Fruit fly (Drosophila melanogaster) whole organism, embryonic: ENCODE data around the gene Ctr9.

Source experiments
- ATbp ChIP-seq: fragments of 200-800 bp; sonication (Bioruptor generic); optimal IDR thresholded peaks from 2 replicates; lab custom pipeline; 2017; ENCODE audit warnings: missing biosample characterization, mild to moderate bottlenecking, missing genetic modification characterization, missing genetic modification reagents
- CG10462 ChIP-seq: fragments of 200-800 bp; sonication (Bioruptor generic); optimal IDR thresholded peaks from 2 replicates; lab custom pipeline; 2016; ENCODE audit warnings: missing biosample characterization, missing genetic modification characterization
- CG10959 ChIP-seq: fragments of 200-800 bp; sonication (Bioruptor generic); IDR thresholded peaks from 2 replicates; pipeline ENCODE4 v1.3.6; 2022; ENCODE audit warnings: missing biosample characterization, missing genetic modification characterization
- CG10979 ChIP-seq: fragments of 200-800 bp; sonication (Bioruptor generic); optimal IDR thresholded peaks from 2 replicates; lab custom pipeline; 2018; ENCODE audit warnings: missing biosample characterization, mild to moderate bottlenecking, missing genetic modification characterization, moderate library complexity
- CG11560 ChIP-seq: fragments of 200-800 bp; sonication (Bioruptor generic); IDR thresholded peaks from 3 replicates; pipeline ENCODE4 v1.3.6; 2022; ENCODE audit warnings: missing biosample characterization, missing genetic modification characterization
- CG12769 ChIP-seq: fragments of 200-800 bp; sonication (Bioruptor generic); optimal IDR thresholded peaks from 2 replicates; lab custom pipeline; 2019; ENCODE audit warnings: missing biosample characterization, mild to moderate bottlenecking, missing genetic modification characterization, moderate library complexity
- CG12942 ChIP-seq: fragments of 200-800 bp; sonication (Bioruptor generic); optimal IDR thresholded peaks from 3 replicates; lab custom pipeline; 2016; ENCODE audit warnings: missing biosample characterization, missing genetic modification characterization
- CG15601 ChIP-seq: fragments of 200-800 bp; sonication (Bioruptor generic); optimal IDR thresholded peaks from 3 replicates; lab custom pipeline; 2019; ENCODE audit warnings: missing biosample characterization, mild to moderate bottlenecking, missing genetic modification characterization, moderate library complexity
- CG17385 ChIP-seq: fragments of 200-800 bp; sonication (Bioruptor generic); optimal IDR thresholded peaks from 3 replicates; lab custom pipeline; 2018; ENCODE audit warnings: missing biosample characterization, mild to moderate bottlenecking, missing genetic modification characterization
- CG17912 ChIP-seq: fragments of 200-800 bp; sonication (Bioruptor generic); optimal IDR thresholded peaks from 2 replicates; lab custom pipeline; 2018; ENCODE audit warnings: missing biosample characterization, mild to moderate bottlenecking, missing genetic modification characterization
- CG1832 ChIP-seq: fragments of 200-800 bp; sonication (Bioruptor generic); optimal IDR thresholded peaks from 2 replicates; lab custom pipeline; 2017; ENCODE audit warnings: missing biosample characterization, mild to moderate bottlenecking, missing genetic modification characterization, inconsistent platforms
- CG6765 ChIP-seq: fragments of 200-800 bp; sonication (Bioruptor generic); optimal IDR thresholded peaks from 3 replicates; lab custom pipeline; 2017; ENCODE audit warnings: missing biosample characterization, mild to moderate bottlenecking, missing genetic modification characterization
- CG7928 ChIP-seq: fragments of 200-800 bp; sonication (Bioruptor generic); optimal IDR thresholded peaks from 2 replicates; lab custom pipeline; 2017; ENCODE audit warnings: missing biosample characterization, mild to moderate bottlenecking, missing genetic modification characterization
- CG8089 ChIP-seq: fragments of 200-800 bp; sonication (Bioruptor generic); optimal IDR thresholded peaks from 3 replicates; lab custom pipeline; 2016; ENCODE audit warnings: missing biosample characterization, missing genetic modification characterization
- CG8478 ChIP-seq: fragments of >200 bp; optimal IDR thresholded peaks from 2 replicates; lab custom pipeline; 2018
- CG9876 ChIP-seq: fragments of 200-800 bp; sonication (Bioruptor generic); optimal IDR thresholded peaks from 2 replicates; lab custom pipeline; 2016; ENCODE audit warnings: missing biosample characterization, missing genetic modification characterization
- D19A ChIP-seq: fragments of 200-800 bp; optimal IDR thresholded peaks from 3 replicates; lab custom pipeline; 2019; ENCODE audit warnings: missing biosample characterization, mild to moderate bottlenecking, missing genetic modification characterization, moderate library complexity
- Dbx ChIP-seq: fragments of 200-800 bp; sonication (Bioruptor generic); IDR thresholded peaks from 3 replicates; pipeline ENCODE4 v1.3.6; 2022; ENCODE audit warnings: missing biosample characterization, missing genetic modification characterization
- ERR ChIP-seq: fragments of 200-800 bp; sonication (Bioruptor generic); optimal IDR thresholded peaks from 2 replicates; lab custom pipeline; 2016; ENCODE audit warnings: missing biosample characterization, missing genetic modification characterization
- Ets65A ChIP-seq: fragments of 200-800 bp; sonication (Bioruptor generic); peaks from one replicate; lab custom pipeline; 2016; ENCODE audit warnings: missing biosample characterization, missing genetic modification characterization
- Hey ChIP-seq: fragments of 200-800 bp; sonication (Bioruptor generic); optimal IDR thresholded peaks from 3 replicates; lab custom pipeline; 2018; ENCODE audit warnings: missing biosample characterization, mild to moderate bottlenecking, missing genetic modification characterization
- Max ChIP-seq: fragments of 200-800 bp; sonication (Bioruptor generic); optimal IDR thresholded peaks from 2 replicates; lab custom pipeline; 2016; ENCODE audit warnings: missing biosample characterization, mild to moderate bottlenecking, missing genetic modification characterization
- Pdp1 ChIP-seq, 2 experiments: fragments of 200-800 bp; sonication (Bioruptor generic); optimal IDR thresholded peaks; 3 replicates each; lab custom pipeline; 2016; ENCODE audit warnings: missing biosample characterization in 2 of 2, missing genetic modification characterization in 2 of 2, mild to moderate bottlenecking in 1 of 2, moderate library complexity in 1 of 2
- Stat92E ChIP-seq, 3 experiments: fragments of >200 bp in 2 of 3; fragments of 200-800 bp in 1 of 3; sonication (Bioruptor generic) in 1 of 3; optimal IDR thresholded peaks; 2 replicates each; lab custom pipeline; 2017 to 2019; ENCODE audit warnings: missing biosample characterization in 3 of 3, missing genetic modification characterization in 3 of 3, mild to moderate bottlenecking in 1 of 3, moderate library complexity in 1 of 3
- Taf1 ChIP-seq: fragments of 200-800 bp; sonication (Bioruptor generic); IDR thresholded peaks from 2 replicates; pipeline ENCODE4 v1.3.6; 2022; ENCODE audit warnings: missing biosample characterization, missing genetic modification characterization
- Vsx1 ChIP-seq: fragments of 200-800 bp; sonication (Bioruptor generic); optimal IDR thresholded peaks from 2 replicates; lab custom pipeline; 2017; ENCODE audit warnings: missing biosample characterization, mild to moderate bottlenecking, missing genetic modification characterization, missing genetic modification reagents
- ac ChIP-seq: fragments of 200-800 bp; sonication (Bioruptor generic); optimal IDR thresholded peaks from 3 replicates; lab custom pipeline; 2017; ENCODE audit warnings: missing biosample characterization, mild to moderate bottlenecking, missing genetic modification characterization
- ato ChIP-seq: fragments of 200-800 bp; sonication (Bioruptor generic); IDR thresholded peaks from 2 replicates; pipeline ENCODE4 v1.3.6; 2022; ENCODE audit warnings: missing biosample characterization, missing genetic modification characterization; ENCODE audit not compliant: partially characterized antibody
- az2 ChIP-seq: fragments of 200-800 bp; sonication (Bioruptor generic); optimal IDR thresholded peaks from 3 replicates; lab custom pipeline; 2016; ENCODE audit warnings: missing biosample characterization, missing genetic modification characterization
- bigmax ChIP-seq: fragments of 200-800 bp; sonication (Bioruptor generic); optimal IDR thresholded peaks from 2 replicates; lab custom pipeline; 2018; ENCODE audit warnings: missing biosample characterization, mild to moderate bottlenecking, missing genetic modification characterization
- bowl ChIP-seq: fragments of 200-800 bp; sonication (Bioruptor generic); IDR thresholded peaks from 2 replicates; pipeline ENCODE4 v1.3.6; 2022; ENCODE audit warnings: missing biosample characterization, missing genetic modification characterization
- br ChIP-seq: fragments of >200 bp; optimal IDR thresholded peaks from 2 replicates; lab custom pipeline; 2017
- dpn ChIP-seq, 2 experiments: fragments of 200-800 bp; sonication (Bioruptor generic); optimal IDR thresholded peaks; 3 replicates each; lab custom pipeline; 2016; ENCODE audit warnings: missing biosample characterization in 2 of 2, missing genetic modification characterization in 2 of 2
- ewg ChIP-seq: fragments of 200-800 bp; sonication (Bioruptor generic); optimal IDR thresholded peaks from 3 replicates; lab custom pipeline; 2017; ENCODE audit warnings: mild to moderate bottlenecking, missing biosample characterization, missing genetic modification reagents, missing genetic modification characterization
- exex ChIP-seq: fragments of 200-800 bp; sonication (Bioruptor generic); optimal IDR thresholded peaks from 4 replicates; lab custom pipeline; 2018; ENCODE audit warnings: missing biosample characterization, mild to moderate bottlenecking, missing genetic modification characterization, moderate library complexity
- ftz-f1 ChIP-seq: fragments of 200-800 bp; sonication (Bioruptor generic); optimal IDR thresholded peaks from 2 replicates; lab custom pipeline; 2016; ENCODE audit warnings: missing biosample characterization, missing genetic modification characterization
- gsb ChIP-seq: fragments of 200-800 bp; sonication (Bioruptor generic); IDR thresholded peaks from 2 replicates; pipeline ENCODE4 v1.3.6; 2022; ENCODE audit warnings: missing biosample characterization, missing genetic modification characterization
- insv ChIP-seq, 2 experiments: fragments of 200-800 bp; sonication (Bioruptor generic); optimal IDR thresholded peaks; 3 replicates each; lab custom pipeline; 2016 to 2018; ENCODE audit warnings: missing biosample characterization in 2 of 2, missing genetic modification characterization in 2 of 2
- inv ChIP-seq: fragments of 200-800 bp; sonication (Bioruptor generic); IDR thresholded peaks from 2 replicates; pipeline ENCODE4 v1.3.6; 2022; ENCODE audit warnings: missing biosample characterization, missing genetic modification characterization; ENCODE audit not compliant: partially characterized antibody
- jigr1 ChIP-seq: fragments of 200-800 bp; sonication (Bioruptor generic); IDR thresholded peaks from 3 replicates; pipeline ENCODE4 v1.3.6; 2022; ENCODE audit warnings: missing biosample characterization, missing genetic modification characterization
- lola ChIP-seq, 3 experiments: fragments of >200 bp in 2 of 3; fragments of 200-800 bp in 1 of 3; sonication (Bioruptor generic) in 1 of 3; optimal IDR thresholded peaks; 2 replicates each; lab custom pipeline; 2017 to 2019; ENCODE audit warnings: missing biosample characterization in 3 of 3, missing genetic modification characterization in 3 of 3, mild to moderate bottlenecking in 1 of 3, moderate library complexity in 1 of 3
- mam ChIP-seq: fragments of 200-800 bp; sonication (Bioruptor generic); optimal IDR thresholded peaks from 3 replicates; lab custom pipeline; 2016; ENCODE audit warnings: missing biosample characterization, missing genetic modification characterization
- nmo ChIP-seq: fragments of 200-800 bp; sonication (Bioruptor generic); optimal IDR thresholded peaks from 2 replicates; lab custom pipeline; 2018; ENCODE audit warnings: missing biosample characterization, mild to moderate bottlenecking, missing genetic modification characterization, moderate library complexity
- scrt ChIP-seq: fragments of 200-800 bp; sonication (Bioruptor generic); optimal IDR thresholded peaks from 2 replicates; lab custom pipeline; 2018; ENCODE audit warnings: missing biosample characterization, mild to moderate bottlenecking, missing genetic modification characterization, moderate library complexity
- sens ChIP-seq: fragments of 200-800 bp; sonication (Bioruptor generic); peaks from one replicate; lab custom pipeline; 2016; ENCODE audit warnings: missing biosample characterization, missing genetic modification characterization
- sqz ChIP-seq: fragments of 200-800 bp; sonication (Bioruptor generic); optimal IDR thresholded peaks from 3 replicates; lab custom pipeline; 2018; ENCODE audit warnings: missing biosample characterization, mild to moderate bottlenecking, missing genetic modification characterization
- sug ChIP-seq: fragments of 200-800 bp; optimal IDR thresholded peaks from 2 replicates; lab custom pipeline; 2019; ENCODE audit warnings: missing biosample characterization, mild to moderate bottlenecking, missing genetic modification characterization, moderate library complexity
- tgo ChIP-seq: fragments of 200-800 bp; sonication (Bioruptor generic); IDR thresholded peaks from 3 replicates; pipeline ENCODE4 v1.3.6; 2022; ENCODE audit warnings: missing biosample characterization, missing genetic modification characterization
- twi ChIP-seq: fragments of 200-800 bp; optimal IDR thresholded peaks from 2 replicates; lab custom pipeline; 2019; ENCODE audit warnings: missing biosample characterization, mild to moderate bottlenecking, missing genetic modification characterization, moderate library complexity
- wek ChIP-seq: fragments of 200-800 bp; sonication (Bioruptor generic); optimal IDR thresholded peaks from 3 replicates; lab custom pipeline; 2018; ENCODE audit warnings: missing biosample characterization, mild to moderate bottlenecking, missing genetic modification characterization, moderate library complexity
- zen ChIP-seq: fragments of 200-800 bp; sonication (Bioruptor generic); optimal IDR thresholded peaks from 3 replicates; lab custom pipeline; 2018; ENCODE audit warnings: missing biosample characterization, mild to moderate bottlenecking, missing genetic modification characterization, moderate library complexity

The Ctr9 gene

DNA sequence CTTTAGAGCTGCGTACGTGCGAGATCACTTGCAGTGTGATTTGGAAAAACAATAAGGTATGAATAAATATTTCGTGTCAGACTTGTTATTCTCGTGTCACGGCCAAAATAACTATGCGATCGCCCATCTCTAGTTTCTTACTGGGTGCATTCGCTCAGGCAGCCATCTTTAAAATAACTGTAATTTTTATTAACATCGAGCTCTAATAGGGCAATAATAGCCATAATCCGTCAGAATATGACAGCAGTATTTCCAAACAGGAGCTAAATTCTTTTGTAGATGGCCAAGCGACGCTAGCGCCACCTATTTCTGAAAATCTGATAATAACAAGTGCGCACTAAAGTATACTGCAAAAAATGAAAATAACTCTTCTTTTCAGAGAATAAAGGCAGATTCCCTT is 45.0 kb downstream of the Ctr9 start (continued):
- no peak for TF ChIP-seq CG6765 (GFP tag; lab: Kevin White, UChicago)
- TF ChIP-seq CG9876: no peak
- TF ChIP-seq sug (tag; lab: Kevin White, UChicago): peak; percentile 40
- peak; percentile 86 for TF ChIP-seq sens (GFP tag; lab: Kevin White, UChicago)
- no peak for TF ChIP-seq CG8478
- TF ChIP-seq jigr1 (GFP tag; lab: Robert Waterston, UW): no peak
- no peak for TF ChIP-seq ATbp
- TF ChIP-seq Pdp1 (GFP tag; optimal IDR thresholded peaks at IDR 0.05; lab: Kevin White, UChicago): peak; percentile 12 to 43
- TF ChIP-seq CG1832 (GFP tag; lab: Kevin White, UChicago): no peak
- no peak for TF ChIP-seq CG10959 (GFP tag; lab: Robert Waterston, UW)
- no peak for TF ChIP-seq CG12942
- no peak for TF ChIP-seq gsb (GFP tag; lab: Robert Waterston, UW)
- TF ChIP-seq zen (tag; lab: Kevin White, UChicago): peak; percentile 61
- peak; percentile 67; the same call in 1 of the 2 replicates for TF ChIP-seq ato (GFP tag; lab: Robert Waterston, UW)
- TF ChIP-seq Max (GFP tag; lab: Kevin White, UChicago): peak; percentile 11
- peak in 1 of 2 experiments; percentile 86 for TF ChIP-seq insv (GFP tag; optimal IDR thresholded peaks at IDR 0.05; lab: Kevin White, UChicago)
- peak; percentile 67 for TF ChIP-seq CG17912 (GFP tag; lab: Kevin White, UChicago)
- no peak for TF ChIP-seq CG8089
- TF ChIP-seq ERR: no peak
- TF ChIP-seq CG12769 (tag; lab: Kevin White, UChicago): peak; percentile 21
- no peak for TF ChIP-seq CG11560 (tag; lab: Robert Waterston, UW)
- no peak for TF ChIP-seq CG7928 (GFP tag; lab: Kevin White, UChicago)
- TF ChIP-seq inv (GFP tag; lab: Robert Waterston, UW): peak; percentile 73
- peak; percentile 11 for TF ChIP-seq CG17385 (GFP tag; lab: Kevin White, UChicago)
- peak in 1 of 3 experiments; percentile 2 for TF ChIP-seq lola (GFP tag; optimal IDR thresholded peaks at IDR 0.05; lab: Kevin White, UChicago)
- peak; percentile 48 for TF ChIP-seq D19A (tag; lab: Kevin White, UChicago)
- peak; percentile 8 for TF ChIP-seq mam
- peak; percentile 18 to 40 for TF ChIP-seq dpn (GFP tag; optimal IDR thresholded peaks at IDR 0.05; lab: Kevin White, UChicago)
- peak in 1 of 3 experiments; percentile 53 for TF ChIP-seq Stat92E (GFP tag; optimal IDR thresholded peaks at IDR 0.05; lab: Kevin White, UChicago)
- TF ChIP-seq bowl (GFP tag; lab: Robert Waterston, UW): no peak
- peak; percentile 8 for TF ChIP-seq exex
- TF ChIP-seq CG10979: peak; percentile 35
- no peak for TF ChIP-seq scrt (GFP tag; lab: Kevin White, UChicago)
- no peak for TF ChIP-seq sqz (GFP tag; lab: Kevin White, UChicago)
- peak; percentile 71 for TF ChIP-seq Ets65A (GFP tag; lab: Kevin White, UChicago)
- TF ChIP-seq Taf1 (GFP tag; lab: Robert Waterston, UW): no peak
- TF ChIP-seq ac (GFP tag; lab: Kevin White, UChicago): no peak
- TF ChIP-seq CG10462 (GFP tag; lab: Kevin White, UChicago): peak; percentile 81
- no peak for TF ChIP-seq br (lab: Kevin White, UChicago)
- peak; percentile 41 for TF ChIP-seq az2
- TF ChIP-seq twi: peak; percentile 3
- no peak for TF ChIP-seq bigmax
- TF ChIP-seq tgo (GFP tag; lab: Robert Waterston, UW): no peak
- peak; percentile 18 for TF ChIP-seq CG15601 (tag; lab: Kevin White, UChicago)
- peak; percentile 48 for TF ChIP-seq Vsx1
- TF ChIP-seq wek: peak; percentile 13
- no peak for TF ChIP-seq ftz-f1 (GFP tag; lab: Kevin White, UChicago)
- peak; percentile 1 for TF ChIP-seq ewg (GFP tag; lab: Kevin White, UChicago)
- peak; percentile 38 for TF ChIP-seq nmo (GFP tag; lab: Kevin White, UChicago)
- TF ChIP-seq Dbx: 0 out of 3 replicates have a peak, but pooled peaks have one; percentile 21
- TF ChIP-seq Hey (tag; lab: Kevin White, UChicago): no peak
